Worm (Caenorhabditis elegans): Measurements from ENCODE around the gene T24D5.6.

ce11 chrX:12636242-12636641 is 32.8 kb downstream of the T24D5.6 start:
- no peak for TF ChIP-seq K09A11.1 (tag; optimal IDR thresholded peaks at IDR 0.05; ENCODE audit: insufficient read depth)
- TF ChIP-seq ets-4 (tag; optimal IDR thresholded peaks at IDR 0.05): no peak
- TF ChIP-seq ama-1 (optimal IDR thresholded peaks at IDR 0.05): no peak
